Worm (Caenorhabditis elegans): ENCODE results near the gene wrt-7.

DNA sequence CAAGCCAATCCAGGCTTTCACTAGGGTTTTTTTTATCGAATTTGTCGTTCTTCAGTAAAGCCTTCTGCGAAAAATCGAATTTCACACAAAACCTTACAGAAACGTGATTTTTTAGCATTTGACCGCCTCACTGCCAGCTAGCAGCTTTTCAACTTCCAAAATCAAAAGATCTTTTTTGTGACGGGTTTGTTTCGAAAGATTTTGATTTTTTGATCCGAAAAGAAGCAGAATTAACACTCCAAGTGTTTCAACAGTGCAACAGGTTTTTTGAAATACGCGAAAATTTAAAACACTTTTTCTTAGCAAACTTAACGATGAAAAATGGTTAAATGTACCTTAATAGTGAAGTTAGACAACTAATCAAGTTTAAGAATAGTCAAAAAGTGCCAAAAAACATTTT, 4.1 kb upstream of the wrt-7 start, which contains the start of gene clec-229:
- TF ChIP-seq ets-4 (GFP tag; optimal IDR thresholded peaks at IDR 0.05) (no peak), mxl-1 (tag; optimal IDR thresholded peaks at IDR 0.05) (no peak), dox-1 (GFP tag; IDR thresholded peaks at IDR 0.05) (no peak), F10E7.11 (tag; optimal IDR thresholded peaks at IDR 0.05) (no peak), sea-2 (GFP tag; IDR thresholded peaks at IDR 0.05) (no peak), tbp1 (GFP tag; optimal IDR thresholded peaks at IDR 0.05) (no peak)
